Worm (Caenorhabditis elegans) whole organism, L3 larva: ENCODE data around the gene C33C12.11.
A peak's percentile ranks its signal among the peaks of the same experiment; 100 is the strongest.

Experiments
- lin-15B ChIP-seq: fragments of 150-350 bp; optimal IDR thresholded peaks from 2 replicates; lab custom pipeline; 2014; ENCODE audit warnings: missing biosample characterization, missing genetic modification characterization
- nhr-12 ChIP-seq: fragments of 150-350 bp; optimal IDR thresholded peaks from 2 replicates; lab custom pipeline; 2014; ENCODE audit warnings: missing biosample characterization, missing genetic modification characterization

ce11 chrII:2204077-2204476, 40.4 kb upstream of the C33C12.11 start, which contains the start of gene Y59C2A.2:
- TF ChIP-seq nhr-12 (tag; lab: Kevin White, UChicago) (no peak), lin-15B (tag; lab: Kevin White, UChicago) (peak; percentile 67)
